Worm (Caenorhabditis elegans) whole organism, L4 larva: Measurements from ENCODE around the gene Y45F3A.5.

Experiments used
- D1046.2 ChIP-seq: fragments of 200-800 bp; sonication (Bioruptor generic); IDR thresholded peaks from 2 replicates; pipeline ENCODE4 v1.3.6; 2022; ENCODE audit warnings: missing genetic modification characterization, missing compliant biosample characterization
- F37D6.2 ChIP-seq: sonication (generic microtip); optimal IDR thresholded peaks from 2 replicates; lab custom pipeline; 2016; ENCODE audit warnings: mild to moderate bottlenecking, missing genetic modification characterization, missing compliant biosample characterization
- F44E2.7 ChIP-seq: fragments of 200-800 bp; sonication (Bioruptor generic); IDR thresholded peaks from 2 replicates; pipeline ENCODE4 v2.1.2; 2022; ENCODE audit warnings: missing genetic modification characterization, missing compliant biosample characterization
- T26A8.4 ChIP-seq: fragments of 200-800 bp; sonication (Bioruptor generic); IDR thresholded peaks from 2 replicates; pipeline ENCODE4 v1.3.6; 2022; ENCODE audit warnings: missing genetic modification characterization, missing compliant biosample characterization
- Y105C5A.15 ChIP-seq: fragments of 200-800 bp; sonication (Bioruptor generic); IDR thresholded peaks from 2 replicates; pipeline ENCODE4 v1.3.6; 2022; ENCODE audit warnings: missing genetic modification characterization, missing compliant biosample characterization
- Y48G9A.11 ChIP-seq: fragments of 200-800 bp; sonication (Bioruptor generic); IDR thresholded peaks from 2 replicates; pipeline ENCODE4 v1.3.6; 2022; ENCODE audit warnings: missing genetic modification reagents, missing genetic modification characterization, missing compliant biosample characterization
- ZK337.2 ChIP-seq: fragments of 200-800 bp; sonication (Bioruptor generic); IDR thresholded peaks from 2 replicates; pipeline ENCODE4 v1.3.6; 2022; ENCODE audit warnings: missing genetic modification reagents, missing genetic modification characterization, missing compliant biosample characterization
- ZK546.5 ChIP-seq, 2 experiments: sonication (generic microtip); optimal IDR thresholded peaks; 2 replicates each; lab custom pipeline; 2017; ENCODE audit warnings: missing biosample characterization in 2 of 2, missing genetic modification characterization in 2 of 2
- aly-2 ChIP-seq: sonication (generic microtip); optimal IDR thresholded peaks from 2 replicates; lab custom pipeline; 2018; ENCODE audit warnings: missing biosample characterization, missing genetic modification characterization
- attf-4 ChIP-seq: sonication (generic microtip); optimal IDR thresholded peaks from 3 replicates; lab custom pipeline; 2017; ENCODE audit warnings: missing biosample characterization, missing genetic modification characterization
- ceh-20 ChIP-seq: fragments of 200-800 bp; sonication (Bioruptor generic); IDR thresholded peaks from 2 replicates; pipeline ENCODE4 v1.3.6; 2022; ENCODE audit warnings: missing genetic modification reagents, missing genetic modification characterization, missing compliant biosample characterization
- ceh-28 ChIP-seq: fragments of 150-350 bp; optimal IDR thresholded peaks from 2 replicates; lab custom pipeline; 2014; ENCODE audit warnings: missing biosample characterization, missing genetic modification reagents, missing genetic modification characterization
- ceh-44 ChIP-seq: fragments of 200-800 bp; sonication (Bioruptor generic); IDR thresholded peaks from 2 replicates; pipeline ENCODE4 v1.3.6; 2022; ENCODE audit warnings: missing genetic modification reagents, missing genetic modification characterization, missing compliant biosample characterization
- ceh-62 ChIP-seq: sonication (generic microtip); optimal IDR thresholded peaks from 2 replicates; lab custom pipeline; 2017; ENCODE audit warnings: missing biosample characterization, missing genetic modification characterization
- ces-1 ChIP-seq: fragments of 150-350 bp; sonication (generic microtip); optimal IDR thresholded peaks from 4 replicates; lab custom pipeline; 2014; ENCODE audit warnings: missing biosample characterization, missing genetic modification reagents, missing genetic modification characterization
- daf-12 ChIP-seq: fragments of 150-350 bp; optimal IDR thresholded peaks from 2 replicates; lab custom pipeline; 2014; ENCODE audit warnings: missing biosample characterization, missing genetic modification reagents, missing genetic modification characterization
- daf-16 ChIP-seq, 3 experiments: sonication (generic microtip); optimal IDR thresholded peaks; 2 replicates each; lab custom pipeline; 2016 to 2017; ENCODE audit warnings: missing genetic modification characterization in 3 of 3, missing genetic modification reagents in 3 of 3, mild to moderate bottlenecking in 2 of 3, missing compliant biosample characterization in 2 of 3, missing biosample characterization in 1 of 3, moderate library complexity in 1 of 3
- daf-19 ChIP-seq: fragments of 200-800 bp; sonication (Bioruptor generic); conservative IDR thresholded peaks from 2 replicates; pipeline ENCODE4 v1.3.6; 2022; ENCODE audit warnings: missing genetic modification characterization, missing compliant biosample characterization
- dmd-9 ChIP-seq: fragments of 200-800 bp; sonication (Bioruptor generic); IDR thresholded peaks from 2 replicates; pipeline ENCODE4 v1.3.6; 2022; ENCODE audit warnings: missing genetic modification reagents, missing genetic modification characterization, missing compliant biosample characterization
- hmg-1.1 ChIP-seq: fragments of 200-800 bp; sonication (Bioruptor generic); IDR thresholded peaks from 2 replicates; pipeline ENCODE4 v1.3.6; 2022; ENCODE audit warnings: missing genetic modification reagents, missing genetic modification characterization, missing compliant biosample characterization
- lim-7 ChIP-seq: fragments of 200-800 bp; sonication (Bioruptor generic); IDR thresholded peaks from 2 replicates; pipeline ENCODE4 v1.3.6; 2022; ENCODE audit warnings: missing genetic modification characterization, missing compliant biosample characterization
- lin-1 ChIP-seq: fragments of 200-800 bp; sonication (Bioruptor generic); IDR thresholded peaks from 2 replicates; pipeline ENCODE4 v1.3.6; 2022; ENCODE audit warnings: missing genetic modification reagents, missing genetic modification characterization, missing compliant biosample characterization
- lin-13 ChIP-seq: fragments of 150-350 bp; optimal IDR thresholded peaks from 2 replicates; lab custom pipeline; 2014; ENCODE audit warnings: missing biosample characterization, missing genetic modification reagents, missing genetic modification characterization
- lin-29 ChIP-seq: fragments of 200-800 bp; sonication (Bioruptor generic); IDR thresholded peaks from 2 replicates; pipeline ENCODE4 v1.3.6; 2022; ENCODE audit warnings: missing genetic modification reagents, missing genetic modification characterization, missing compliant biosample characterization
- lin-38 ChIP-seq: fragments of 200-800 bp; sonication (Bioruptor generic); IDR thresholded peaks from 2 replicates; pipeline ENCODE4 v1.3.6; 2022; ENCODE audit warnings: missing genetic modification reagents, missing genetic modification characterization, missing compliant biosample characterization
- lir-3 ChIP-seq: sonication (generic microtip); optimal IDR thresholded peaks from 2 replicates; lab custom pipeline; 2016; ENCODE audit warnings: mild to moderate bottlenecking, missing genetic modification characterization, missing compliant biosample characterization
- madf-5 ChIP-seq, 2 experiments: fragments of 200-800 bp; sonication (Bioruptor generic); IDR thresholded peaks; 2 replicates each; pipeline ENCODE4 v1.3.6; 2022; ENCODE audit warnings: missing compliant biosample characterization in 2 of 2, missing genetic modification characterization in 2 of 2
- mdl-1 ChIP-seq, 2 experiments: fragments of 150-350 bp in 1 of 2; sonication (generic microtip) in 1 of 2; optimal IDR thresholded peaks; 2 replicates each; lab custom pipeline; 2014 to 2017; ENCODE audit warnings: missing biosample characterization in 2 of 2, missing genetic modification characterization in 2 of 2
- mep-1 ChIP-seq: fragments of 150-350 bp; sonication (generic microtip); optimal IDR thresholded peaks from 3 replicates; lab custom pipeline; 2014; ENCODE audit warnings: missing biosample characterization, missing genetic modification characterization
- mxl-2 ChIP-seq: fragments of 200-800 bp; sonication (Bioruptor generic); conservative IDR thresholded peaks from 2 replicates; pipeline ENCODE4 v1.3.6; 2022; ENCODE audit warnings: missing genetic modification reagents, missing genetic modification characterization, missing compliant biosample characterization
- mxl-3 ChIP-seq: fragments of 200-800 bp; sonication (Bioruptor generic); optimal IDR thresholded peaks from 2 replicates; lab custom pipeline; 2018; ENCODE audit warnings: mild to moderate bottlenecking, missing genetic modification characterization, missing compliant biosample characterization
- nhr-102 ChIP-seq: sonication (generic microtip); optimal IDR thresholded peaks from 2 replicates; lab custom pipeline; 2016; ENCODE audit warnings: mild to moderate bottlenecking, missing genetic modification characterization, moderate library complexity, missing compliant biosample characterization
- nhr-111 ChIP-seq: fragments of 200-800 bp; sonication (Bioruptor generic); optimal IDR thresholded peaks from 2 replicates; lab custom pipeline; 2018; ENCODE audit warnings: mild to moderate bottlenecking, missing genetic modification characterization, missing compliant biosample characterization
- nhr-237 ChIP-seq: sonication (generic microtip); optimal IDR thresholded peaks from 2 replicates; lab custom pipeline; 2017; ENCODE audit warnings: missing biosample characterization, missing genetic modification characterization
- nhr-28 ChIP-seq: fragments of 150-350 bp; optimal IDR thresholded peaks from 2 replicates; lab custom pipeline; 2014; ENCODE audit warnings: missing biosample characterization, missing genetic modification characterization
- nhr-41 ChIP-seq: fragments of 200-800 bp; sonication (Bioruptor generic); IDR thresholded peaks from 2 replicates; pipeline ENCODE4 v1.3.6; 2022; ENCODE audit warnings: missing genetic modification reagents, missing genetic modification characterization, missing compliant biosample characterization
- nhr-76 ChIP-seq: fragments of 150-350 bp; optimal IDR thresholded peaks from 2 replicates; lab custom pipeline; 2014; ENCODE audit warnings: missing biosample characterization, missing genetic modification characterization
- pha-4 ChIP-seq, 2 experiments: fragments of 150-350 bp in 1 of 2; fragments of 200-800 bp in 1 of 2; sonication (Bioruptor generic) in 1 of 2; IDR thresholded peaks in 1 of 2; optimal IDR thresholded peaks in 1 of 2; 2 replicates each; pipeline versions ENCODE4 v1.3.6 to Lab custom; 2014 to 2022; ENCODE audit warnings: missing genetic modification characterization in 2 of 2, missing genetic modification reagents in 2 of 2, missing biosample characterization in 1 of 2, missing compliant biosample characterization in 1 of 2
- pqm-1 ChIP-seq: sonication (generic microtip); optimal IDR thresholded peaks from 2 replicates; lab custom pipeline; 2017; ENCODE audit warnings: missing biosample characterization, missing genetic modification characterization
- rbr-2 ChIP-seq: sonication (generic microtip); optimal IDR thresholded peaks from 2 replicates; lab custom pipeline; 2016; ENCODE audit warnings: missing genotype, missing genetic modification characterization, missing compliant biosample characterization
- saeg-2 ChIP-seq: fragments of 200-800 bp; sonication (Bioruptor generic); IDR thresholded peaks from 2 replicates; pipeline ENCODE4 v1.3.6; 2022; ENCODE audit warnings: missing genetic modification reagents, missing genetic modification characterization, missing compliant biosample characterization
- sdz-12 ChIP-seq: fragments of 200-800 bp; sonication (Bioruptor generic); optimal IDR thresholded peaks from 2 replicates; lab custom pipeline; 2018; ENCODE audit warnings: mild to moderate bottlenecking, missing genetic modification characterization, missing compliant biosample characterization
- snpc-4 ChIP-seq: fragments of 150-350 bp; optimal IDR thresholded peaks from 2 replicates; lab custom pipeline; 2014; ENCODE audit warnings: missing biosample characterization, missing genetic modification characterization
- spr-1 ChIP-seq: sonication (generic microtip); optimal IDR thresholded peaks from 2 replicates; lab custom pipeline; 2016; ENCODE audit warnings: mild to moderate bottlenecking, missing genetic modification characterization, missing compliant biosample characterization
- unc-130 ChIP-seq: sonication (generic microtip); optimal IDR thresholded peaks from 2 replicates; lab custom pipeline; 2016; ENCODE audit warnings: missing genetic modification reagents, missing genetic modification characterization, missing compliant biosample characterization
- unc-39 ChIP-seq: sonication (generic microtip); optimal IDR thresholded peaks from 2 replicates; lab custom pipeline; 2017; ENCODE audit warnings: missing biosample characterization, missing genetic modification characterization
- vab-7 ChIP-seq: fragments of 200-800 bp; sonication (Bioruptor generic); IDR thresholded peaks from 2 replicates; pipeline ENCODE4 v1.3.6; 2022; ENCODE audit warnings: missing genetic modification reagents, missing genetic modification characterization, missing compliant biosample characterization
- zag-1 ChIP-seq: fragments of 150-350 bp; optimal IDR thresholded peaks from 2 replicates; lab custom pipeline; 2014; ENCODE audit warnings: missing biosample characterization, missing genetic modification characterization
- zip-2 ChIP-seq: fragments of 150-350 bp; optimal IDR thresholded peaks from 2 replicates; lab custom pipeline; 2014; ENCODE audit warnings: missing biosample characterization, missing genetic modification characterization
- ztf-11 ChIP-seq: fragments of 150-350 bp; optimal IDR thresholded peaks from 2 replicates; lab custom pipeline; 2014; ENCODE audit warnings: missing biosample characterization, missing genetic modification characterization
- ztf-7 ChIP-seq: fragments of 150-350 bp; optimal IDR thresholded peaks from 2 replicates; lab custom pipeline; 2014; ENCODE audit warnings: missing biosample characterization, missing genetic modification characterization

The Y45F3A.5 gene

DNA sequence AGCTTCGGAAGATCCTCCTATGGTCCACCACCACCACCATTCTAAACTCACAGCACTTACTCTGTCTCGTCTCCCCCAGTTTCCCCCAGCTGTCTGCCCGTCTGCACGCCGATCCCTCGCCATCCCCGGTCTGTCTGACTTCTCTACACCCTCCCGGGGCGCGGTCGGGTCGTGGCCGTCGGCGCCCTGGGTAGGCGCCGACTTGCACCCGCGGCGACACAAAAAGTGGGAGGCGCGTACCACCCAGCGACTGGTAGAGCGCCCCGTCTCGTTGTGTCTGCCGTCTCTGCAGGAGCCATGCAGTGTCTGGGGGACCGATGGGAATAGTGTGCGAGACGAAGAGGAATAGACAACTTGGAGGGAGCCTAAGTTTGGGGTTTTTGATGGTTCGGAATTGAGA lies 47.9 kb upstream of the Y45F3A.5 start (continued):
- TF ChIP-seq dmd-9 (GFP tag; lab: Robert Waterston, UW) (peak; percentile 41; the same call in 1 of the 2 replicates), nhr-76 (tag; lab: Kevin White, UChicago) (no peak), vab-7 (GFP tag; lab: Robert Waterston, UW) (peak; percentile 65; the same call in 1 of the 2 replicates), pha-4 (GFP tag; IDR thresholded peaks at IDR 0.05; lab: Robert Waterston, UW) (peak; percentile 93), pha-4 (tag; optimal IDR thresholded peaks at IDR 0.05; lab: Kevin White, UChicago) (no peak), ceh-44 (GFP tag; lab: Robert Waterston, UW) (no peak), nhr-102 (tag; lab: Kevin White, UChicago) (peak; percentile 84), mxl-3 (GFP tag; lab: Kevin White, UChicago) (peak; percentile 90), snpc-4 (tag; lab: Kevin White, UChicago) (no peak), F37D6.2 (peak; percentile 81), unc-130 (GFP tag; lab: Kevin White, UChicago) (no peak), spr-1 (tag; lab: Kevin White, UChicago) (peak; percentile 80), ztf-11 (tag; lab: Kevin White, UChicago) (no peak), zag-1 (tag; lab: Kevin White, UChicago) (no peak), mxl-2 (GFP tag; lab: Robert Waterston, UW) (no peak), madf-5 (GFP tag; IDR thresholded peaks at IDR 0.05; lab: Robert Waterston, UW) (no peak), lim-7 (GFP tag; lab: Robert Waterston, UW) (no peak), mep-1 (peak; percentile 94), nhr-28 (tag; lab: Kevin White, UChicago) (peak; percentile 74), ZK546.5 (tag; optimal IDR thresholded peaks at IDR 0.05; lab: Kevin White, UChicago) (peak in 1 of 2 experiments; percentile 33), daf-19 (GFP tag; lab: Robert Waterston, UW) (no peak), ceh-62 (tag; lab: Kevin White, UChicago) (no peak), lin-1 (GFP tag; lab: Robert Waterston, UW) (peak; percentile 64; the same call in 1 of the 2 replicates), nhr-237 (no peak), daf-16 (GFP tag; optimal IDR thresholded peaks at IDR 0.05; lab: Kevin White, UChicago) (peak in 1 of 2 experiments; percentile 42), daf-16 (tag; optimal IDR thresholded peaks at IDR 0.05; lab: Kevin White, UChicago) (peak; percentile 62), D1046.2 (no peak), aly-2 (no peak), lin-13 (GFP tag; lab: Kevin White, UChicago) (peak; percentile 77), mdl-1 (tag; optimal IDR thresholded peaks at IDR 0.05; lab: Kevin White, UChicago) (peak; percentile 85 to 89), Y48G9A.11 (no peak), Y105C5A.15 (GFP tag; lab: Robert Waterston, UW) (0 out of 2 replicates have a peak, but pooled peaks have one; percentile 50), rbr-2 (peak; percentile 92), attf-4 (no peak), nhr-111 (GFP tag; lab: Kevin White, UChicago) (no peak), T26A8.4 (GFP tag; lab: Robert Waterston, UW) (peak; percentile 83), F44E2.7 (GFP tag; lab: Robert Waterston, UW) (0 out of 2 replicates have a peak, but pooled peaks have one; percentile 27), sdz-12 (GFP tag; lab: Kevin White, UChicago) (no peak), daf-12 (tag; lab: Kevin White, UChicago) (no peak), zip-2 (tag; lab: Kevin White, UChicago) (peak; percentile 3), nhr-41 (GFP tag; lab: Robert Waterston, UW) (peak; percentile 92; the same call in 1 of the 2 replicates), lir-3 (no peak), ZK337.2 (GFP tag; lab: Robert Waterston, UW) (no peak), ceh-20 (peak; percentile 87), ces-1 (GFP tag; lab: Kevin White, UChicago) (no peak), saeg-2 (GFP tag; lab: Robert Waterston, UW) (peak; percentile 88), ceh-28 (peak; percentile 24), hmg-1.1 (GFP tag; lab: Robert Waterston, UW) (peak; percentile 92), pqm-1 (tag; lab: Kevin White, UChicago) (no peak), lin-29 (GFP tag; lab: Robert Waterston, UW) (peak; percentile 43; the same call in 1 of the 2 replicates), unc-39 (tag; lab: Kevin White, UChicago) (no peak), lin-38 (GFP tag; lab: Robert Waterston, UW) (peak; percentile 70), ztf-7 (tag; lab: Kevin White, UChicago) (no peak)
